Fruit fly (Drosophila melanogaster): Measurements from ENCODE around the gene CG5334.

dm6 chrX:14786451-14786850 lies 11.3 kb downstream of the CG5334 start, which contains the start of gene Ag5r:
- TF ChIP-seq CG15336 (GFP tag; IDR thresholded peaks at IDR 0.05) (no peak), CG8119 (GFP tag; IDR thresholded peaks at IDR 0.05) (no peak), CG16779 (tag; optimal IDR thresholded peaks at IDR 0.05) (no peak), CG4318 (GFP tag; optimal IDR thresholded peaks at IDR 0.05) (no peak), CG6792 (GFP tag; optimal IDR thresholded peaks at IDR 0.05) (no peak), fd85E (GFP tag; optimal IDR thresholded peaks at IDR 0.05) (no peak), svp (GFP tag) (no peak), Sox102F (GFP tag; optimal IDR thresholded peaks at IDR 0.05) (no peak), Gug (GFP tag; IDR thresholded peaks at IDR 0.05) (no peak), esn (GFP tag; optimal IDR thresholded peaks at IDR 0.05) (no peak), CG3032 (tag; optimal IDR thresholded peaks at IDR 0.05) (no peak), CG34406 (GFP tag; optimal IDR thresholded peaks at IDR 0.05) (no peak), spab (GFP tag; optimal IDR thresholded peaks at IDR 0.05) (no peak)
